Fruit fly (Drosophila melanogaster): Measurements from ENCODE around the gene CG4836.

Gene CG4836

DNA sequence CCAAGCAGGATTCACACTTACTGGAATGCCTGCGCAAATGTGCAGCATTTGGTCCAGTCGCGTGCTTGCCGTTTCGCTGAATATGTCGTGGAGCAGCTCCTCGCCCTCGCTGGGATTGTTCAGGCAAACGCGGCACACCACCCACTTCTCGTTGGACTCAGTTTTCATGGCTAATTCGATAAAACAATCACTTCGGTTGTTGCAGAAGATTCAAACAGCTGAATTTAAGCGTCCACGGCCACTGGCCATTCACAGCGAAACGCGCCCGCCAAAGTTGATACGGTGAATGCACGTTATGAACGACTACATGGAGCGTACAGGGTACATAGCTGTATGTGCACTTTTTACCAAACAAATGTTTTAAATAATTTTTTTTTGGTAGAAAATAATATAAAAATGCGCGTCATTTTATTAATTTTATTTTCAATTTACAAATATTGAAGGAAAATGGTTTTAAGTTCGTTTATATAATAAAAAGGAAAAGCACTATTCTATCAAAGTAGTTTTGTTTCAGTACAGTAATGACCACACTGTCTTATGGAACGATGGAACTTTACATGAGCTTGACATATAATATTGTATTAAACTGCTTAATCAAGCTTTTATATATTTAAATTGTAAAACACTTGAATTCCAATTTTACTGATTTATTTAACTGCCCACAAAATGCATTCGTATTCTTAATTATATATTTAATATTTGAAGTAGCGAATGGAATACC lies 17.5 kb downstream of the CG4836 start, which contains the start of gene trem:
Gene trem (minus strand): TSS at position 267 of the 721 bp plus-strand sequence.
- TF ChIP-seq Mio (GFP tag; optimal IDR thresholded peaks at IDR 0.05) = no peak
- TF ChIP-seq foxo (GFP tag; optimal IDR thresholded peaks at IDR 0.05) = peak in 1 of 2 experiments; percentile 79
- no peak for TF ChIP-seq Dif (GFP tag; optimal IDR thresholded peaks at IDR 0.05; ENCODE audit: partially characterized antibody)
- TF ChIP-seq usp (GFP tag; optimal IDR thresholded peaks at IDR 0.05) = no peak
- no peak for TF ChIP-seq Hr83 (GFP tag; optimal IDR thresholded peaks at IDR 0.05; ENCODE audit: poor library complexity, severe bottlenecking)
- TF ChIP-seq jim (GFP tag; optimal IDR thresholded peaks at IDR 0.05) = peak; percentile 66
- no peak for TF ChIP-seq N (GFP tag; optimal IDR thresholded peaks at IDR 0.05)
- TF ChIP-seq psq (GFP tag; optimal IDR thresholded peaks at IDR 0.05) = peak; percentile 64
- no peak for TF ChIP-seq h (GFP tag; optimal IDR thresholded peaks at IDR 0.05)
- peak; percentile 71 for TF ChIP-seq Sp1 (GFP tag; optimal IDR thresholded peaks at IDR 0.05)
- TF ChIP-seq tai (GFP tag; optimal IDR thresholded peaks at IDR 0.05) = no peak
- TF ChIP-seq sv (GFP tag; optimal IDR thresholded peaks at IDR 0.05) = peak; percentile 65
- peak; percentile 58 for TF ChIP-seq OdsH (GFP tag; optimal IDR thresholded peaks at IDR 0.05)
- TF ChIP-seq br (GFP tag; optimal IDR thresholded peaks at IDR 0.05) = no peak
- TF ChIP-seq fru (GFP tag; optimal IDR thresholded peaks at IDR 0.05) = peak; percentile 68
- TF ChIP-seq pan (optimal IDR thresholded peaks at IDR 0.05) = no peak
- no peak for TF ChIP-seq CrebA (GFP tag; optimal IDR thresholded peaks at IDR 0.05; ENCODE audit: borderline replicate concordance)
- TF ChIP-seq CG9705 (GFP tag; optimal IDR thresholded peaks at IDR 0.05) = peak; percentile 66
- TF ChIP-seq lola (GFP tag; optimal IDR thresholded peaks at IDR 0.05) = no peak
- peak; percentile 84 for TF ChIP-seq HLH106 (tag; optimal IDR thresholded peaks at IDR 0.05)
- peak; percentile 83 for TF ChIP-seq woc (GFP tag; optimal IDR thresholded peaks at IDR 0.05)
- no peak for TF ChIP-seq CG32264 (GFP tag; optimal IDR thresholded peaks at IDR 0.05)
- TF ChIP-seq brk (GFP tag; optimal IDR thresholded peaks at IDR 0.05) = no peak
- TF ChIP-seq sage (GFP tag; optimal IDR thresholded peaks at IDR 0.05) = no peak
- no peak for TF ChIP-seq dl (GFP tag; optimal IDR thresholded peaks at IDR 0.05; ENCODE audit: insufficient read depth in 1 of 2, partially characterized antibody in 2 of 2)
- TF ChIP-seq GATAd (GFP tag; optimal IDR thresholded peaks at IDR 0.05) = peak; percentile 32
- no peak for TF ChIP-seq Myc (optimal IDR thresholded peaks at IDR 0.05)
- peak; percentile 68 for TF ChIP-seq rgr (GFP tag; optimal IDR thresholded peaks at IDR 0.05)
- TF ChIP-seq Vsx2 (GFP tag; optimal IDR thresholded peaks at IDR 0.05; ENCODE audit: partially characterized antibody) = no peak
- TF ChIP-seq ey (GFP tag; optimal IDR thresholded peaks at IDR 0.05) = peak; percentile 59

- TF ChIP-seq HLH106 (tag; optimal IDR thresholded peaks at IDR 0.05) (peak; percentile 18), CrebA (GFP tag; optimal IDR thresholded peaks at IDR 0.05; ENCODE audit: borderline replicate concordance) (no peak), N (GFP tag; optimal IDR thresholded peaks at IDR 0.05) (no peak)
Measured at dm6 chr3R:20031764-20032079, 18.1 kb downstream of the CG4836 start, which contains the start of gene idc. Gene idc (plus strand): TSS chr3R:20031823.

DNA sequence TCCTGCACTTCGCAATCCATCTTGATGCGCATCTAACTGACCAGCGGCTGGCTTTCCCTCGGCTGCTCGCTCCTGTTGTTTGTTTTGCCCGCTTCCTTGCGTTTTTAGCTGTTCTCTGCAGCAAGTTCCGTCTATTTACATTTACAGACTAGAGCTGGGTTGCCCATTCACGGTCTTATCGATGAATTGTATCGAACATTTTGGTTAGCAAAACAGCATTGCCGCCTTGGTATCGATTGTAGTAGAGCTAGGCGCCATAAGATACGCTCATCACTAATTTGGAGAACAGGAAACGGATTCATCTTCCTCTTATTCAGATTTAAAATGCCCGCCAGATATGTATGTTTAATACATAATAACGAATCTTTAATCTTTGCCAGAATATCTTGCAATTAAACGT lies 22.2 kb downstream of the CG4836 start, which contains the start of gene Regnase-1:
Gene Regnase-1 (minus strand): TSS at position 170 of the 400 bp plus-strand sequence.
- TF ChIP-seq OdsH (GFP tag; optimal IDR thresholded peaks at IDR 0.05) = peak; percentile 84
- peak in 1 of 2 experiments; percentile 80 for TF ChIP-seq foxo (GFP tag; optimal IDR thresholded peaks at IDR 0.05)
- TF ChIP-seq brk (GFP tag; optimal IDR thresholded peaks at IDR 0.05) = no peak
- TF ChIP-seq rgr (GFP tag; optimal IDR thresholded peaks at IDR 0.05) = peak; percentile 93
- TF ChIP-seq jim (GFP tag; optimal IDR thresholded peaks at IDR 0.05) = no peak
- TF ChIP-seq Rel (GFP tag; optimal IDR thresholded peaks at IDR 0.05) = no peak
- TF ChIP-seq Rel (tag; optimal IDR thresholded peaks at IDR 0.05) = no peak
- peak; percentile 58 for TF ChIP-seq Mio (GFP tag; optimal IDR thresholded peaks at IDR 0.05)
- TF ChIP-seq sv (GFP tag; optimal IDR thresholded peaks at IDR 0.05) = peak; percentile 83
- peak; percentile 21 for TF ChIP-seq dsf (GFP tag; optimal IDR thresholded peaks at IDR 0.05; ENCODE audit: borderline replicate concordance)
- peak; percentile 59 for TF ChIP-seq psq (GFP tag; optimal IDR thresholded peaks at IDR 0.05)
- TF ChIP-seq HLH106 (tag; optimal IDR thresholded peaks at IDR 0.05) = peak; percentile 81
- peak; percentile 88 for TF ChIP-seq dmrt93B (GFP tag; optimal IDR thresholded peaks at IDR 0.05)
- TF ChIP-seq Abd-B (GFP tag; optimal IDR thresholded peaks at IDR 0.05) = no peak
- TF ChIP-seq Hr83 (GFP tag; optimal IDR thresholded peaks at IDR 0.05; ENCODE audit: poor library complexity, severe bottlenecking) = peak; percentile 95
- peak; percentile 84 for TF ChIP-seq Sp1 (GFP tag; optimal IDR thresholded peaks at IDR 0.05)
- TF ChIP-seq ey (GFP tag; optimal IDR thresholded peaks at IDR 0.05) = peak; percentile 57
- TF ChIP-seq Myc (optimal IDR thresholded peaks at IDR 0.05) = peak; percentile 4
- no peak for TF ChIP-seq dl (GFP tag; optimal IDR thresholded peaks at IDR 0.05; ENCODE audit: insufficient read depth in 1 of 2, partially characterized antibody in 2 of 2)
- TF ChIP-seq fru (GFP tag; optimal IDR thresholded peaks at IDR 0.05) = peak; percentile 82
- TF ChIP-seq Jra (GFP tag; optimal IDR thresholded peaks at IDR 0.05) = peak; percentile 72
- no peak for TF ChIP-seq Hr78 (GFP tag; optimal IDR thresholded peaks at IDR 0.05)
- TF ChIP-seq Dif (GFP tag; optimal IDR thresholded peaks at IDR 0.05; ENCODE audit: partially characterized antibody) = no peak
- TF ChIP-seq Dfd (GFP tag; optimal IDR thresholded peaks at IDR 0.05) = no peak
- TF ChIP-seq h (GFP tag; optimal IDR thresholded peaks at IDR 0.05) = peak; percentile 87
- peak; percentile 90 for TF ChIP-seq CG9705 (GFP tag; optimal IDR thresholded peaks at IDR 0.05)
- peak; percentile 23 for TF ChIP-seq woc (GFP tag; optimal IDR thresholded peaks at IDR 0.05)
- TF ChIP-seq br (GFP tag; optimal IDR thresholded peaks at IDR 0.05) = peak; percentile 79
- no peak for TF ChIP-seq sage (GFP tag; optimal IDR thresholded peaks at IDR 0.05)
- no peak for TF ChIP-seq CG32264 (GFP tag; optimal IDR thresholded peaks at IDR 0.05)

Measured in whole organism, wandering third instar larva.